Worm (Caenorhabditis elegans): Measurements from ENCODE around the gene cka-1.
A peak's percentile ranks its signal among the peaks of the same experiment; 100 is the strongest.

ce11 chrIV:9756647-9757424, 19.4 kb upstream of the cka-1 start:
- TF ChIP-seq nhr-90 (tag; optimal IDR thresholded peaks at IDR 0.05), result no peak
- no peak for TF ChIP-seq bed-2 (GFP tag; IDR thresholded peaks at IDR 0.05)
- TF ChIP-seq ceh-100 (GFP tag; IDR thresholded peaks at IDR 0.05), result no peak
- no peak for TF ChIP-seq attf-5 (GFP tag; optimal IDR thresholded peaks at IDR 0.05)
- TF ChIP-seq ama-1 (optimal IDR thresholded peaks at IDR 0.05), result no peak
- no peak for TF ChIP-seq ama-1 (GFP tag; optimal IDR thresholded peaks at IDR 0.05)
- no peak for TF ChIP-seq snpc-4 (GFP tag; optimal IDR thresholded peaks at IDR 0.05)
- TF ChIP-seq snpc-4 (tag; optimal IDR thresholded peaks at IDR 0.05), result peak in 1 of 4 experiments; percentile 13
- no peak for TF ChIP-seq lsy-27 (tag; optimal IDR thresholded peaks at IDR 0.05; ENCODE audit: borderline replicate concordance, insufficient read depth)
- no peak for TF ChIP-seq F10E7.11 (tag; optimal IDR thresholded peaks at IDR 0.05)
- no peak for TF ChIP-seq lin-40 (tag; optimal IDR thresholded peaks at IDR 0.05)
- no peak for TF ChIP-seq lin-35 (GFP tag; optimal IDR thresholded peaks at IDR 0.05)
- TF ChIP-seq dpl-1 (GFP tag; optimal IDR thresholded peaks at IDR 0.05), result no peak
- no peak for TF ChIP-seq rcor-1 (GFP tag; IDR thresholded peaks at IDR 0.05)
- no peak for TF ChIP-seq ets-4 (GFP tag; optimal IDR thresholded peaks at IDR 0.05)
- TF ChIP-seq ceh-79 (tag; optimal IDR thresholded peaks at IDR 0.05), result no peak

Measured in whole organism, young adult.